Fruit fly (Drosophila melanogaster) whole organism, embryonic: ENCODE results near the gene msl-3.

Source experiments
- Adf1 ChIP-seq: fragments of 200-800 bp; sonication (Bioruptor generic); IDR thresholded peaks from 2 replicates; pipeline ENCODE4 v1.3.6; 2022; ENCODE audit warnings: missing biosample characterization, missing genetic modification characterization
- Antp ChIP-seq: fragments of 200-800 bp; sonication (Bioruptor generic); optimal IDR thresholded peaks from 3 replicates; lab custom pipeline; 2016; ENCODE audit warnings: missing biosample characterization, missing genetic modification characterization
- Bgb ChIP-seq: fragments of 200-800 bp; sonication (Bioruptor generic); IDR thresholded peaks from 2 replicates; pipeline ENCODE4 v1.3.6; 2022; ENCODE audit warnings: missing biosample characterization, missing genetic modification characterization; ENCODE audit not compliant: partially characterized antibody
- CG11085 ChIP-seq: fragments of 200-800 bp; sonication (Bioruptor generic); IDR thresholded peaks from 2 replicates; pipeline ENCODE4 v1.3.6; 2022; ENCODE audit warnings: missing biosample characterization, missing genetic modification characterization
- CG11723 ChIP-seq: fragments of 200-800 bp; sonication (Bioruptor generic); optimal IDR thresholded peaks from 2 replicates; lab custom pipeline; 2017; ENCODE audit warnings: missing biosample characterization, mild to moderate bottlenecking, missing genetic modification characterization
- CG12769 ChIP-seq: fragments of 200-800 bp; sonication (Bioruptor generic); optimal IDR thresholded peaks from 2 replicates; lab custom pipeline; 2019; ENCODE audit warnings: missing biosample characterization, mild to moderate bottlenecking, missing genetic modification characterization, moderate library complexity
- CG13123 ChIP-seq: fragments of 200-800 bp; sonication (Bioruptor generic); optimal IDR thresholded peaks from 2 replicates; lab custom pipeline; 2016; ENCODE audit warnings: missing biosample characterization, missing genetic modification characterization
- CG14441 ChIP-seq: fragments of 200-800 bp; sonication (Bioruptor generic); IDR thresholded peaks from 2 replicates; pipeline ENCODE4 v1.3.6; 2022; ENCODE audit warnings: missing biosample characterization, missing genetic modification characterization
- CG15479 ChIP-seq: fragments of 200-800 bp; sonication (Bioruptor generic); optimal IDR thresholded peaks from 3 replicates; lab custom pipeline; 2019; ENCODE audit warnings: missing biosample characterization, mild to moderate bottlenecking, missing genetic modification characterization, moderate library complexity
- CG15514 ChIP-seq: fragments of 200-800 bp; sonication (Bioruptor generic); optimal IDR thresholded peaks from 3 replicates; lab custom pipeline; 2017; ENCODE audit warnings: missing biosample characterization, missing genetic modification characterization, mild to moderate bottlenecking, moderate library complexity, missing genetic modification reagents
- CG15601 ChIP-seq: fragments of 200-800 bp; sonication (Bioruptor generic); optimal IDR thresholded peaks from 3 replicates; lab custom pipeline; 2019; ENCODE audit warnings: missing biosample characterization, mild to moderate bottlenecking, missing genetic modification characterization, moderate library complexity
- CG1832 ChIP-seq: fragments of 200-800 bp; sonication (Bioruptor generic); optimal IDR thresholded peaks from 2 replicates; lab custom pipeline; 2017; ENCODE audit warnings: missing biosample characterization, mild to moderate bottlenecking, missing genetic modification characterization, inconsistent platforms
- CG2199 ChIP-seq: fragments of 200-800 bp; sonication (Bioruptor generic); IDR thresholded peaks from 3 replicates; pipeline ENCODE4 v1.3.6; 2022; ENCODE audit warnings: missing biosample characterization, missing genetic modification characterization
- CG31441 ChIP-seq: fragments of 200-800 bp; sonication (Bioruptor generic); IDR thresholded peaks from 2 replicates; pipeline ENCODE4 v1.3.6; 2022; ENCODE audit warnings: missing biosample characterization, missing genetic modification characterization
- CG3838 ChIP-seq: fragments of 200-800 bp; sonication (Bioruptor generic); optimal IDR thresholded peaks from 3 replicates; lab custom pipeline; 2016; ENCODE audit warnings: missing biosample characterization, missing genetic modification characterization
- CG4854 ChIP-seq: fragments of 200-800 bp; sonication (Bioruptor generic); optimal IDR thresholded peaks from 2 replicates; lab custom pipeline; 2016; ENCODE audit warnings: missing biosample characterization, missing genetic modification characterization, inconsistent platforms
- CG6272 ChIP-seq: fragments of 200-800 bp; sonication (Bioruptor generic); IDR thresholded peaks from 2 replicates; pipeline ENCODE4 v1.3.6; 2022; ENCODE audit warnings: missing biosample characterization, missing genetic modification characterization
- CG6765 ChIP-seq: fragments of 200-800 bp; sonication (Bioruptor generic); optimal IDR thresholded peaks from 3 replicates; lab custom pipeline; 2017; ENCODE audit warnings: missing biosample characterization, mild to moderate bottlenecking, missing genetic modification characterization
- CG7786 ChIP-seq: fragments of 200-800 bp; sonication (Bioruptor generic); optimal IDR thresholded peaks from 2 replicates; lab custom pipeline; 2016; ENCODE audit warnings: missing biosample characterization, missing genetic modification characterization
- CG7963 ChIP-seq: fragments of 200-800 bp; sonication (Bioruptor generic); IDR thresholded peaks from 3 replicates; pipeline ENCODE4 v1.3.6; 2022; ENCODE audit warnings: missing biosample characterization, missing genetic modification characterization; ENCODE audit not compliant: partially characterized antibody
- CG9817 ChIP-seq: fragments of 200-800 bp; sonication (Bioruptor generic); optimal IDR thresholded peaks from 2 replicates; lab custom pipeline; 2018; ENCODE audit warnings: missing biosample characterization, mild to moderate bottlenecking, missing genetic modification characterization, moderate library complexity
- CTCF ChIP-seq: fragments of 200-800 bp; sonication (Bioruptor generic); optimal IDR thresholded peaks from 2 replicates; lab custom pipeline; 2017; ENCODE audit warnings: missing biosample characterization, mild to moderate bottlenecking, missing genetic modification characterization, moderate library complexity
- CrebB ChIP-seq: fragments of 200-800 bp; sonication (Bioruptor generic); optimal IDR thresholded peaks from 3 replicates; lab custom pipeline; 2018; ENCODE audit warnings: missing biosample characterization, mild to moderate bottlenecking, missing genetic modification characterization
- Deaf1 ChIP-seq: fragments of 200-800 bp; optimal IDR thresholded peaks from 3 replicates; lab custom pipeline; 2019; ENCODE audit warnings: missing biosample characterization, mild to moderate bottlenecking, missing genetic modification characterization, moderate library complexity
- Dref ChIP-seq: fragments of 200-800 bp; sonication (Bioruptor generic); IDR thresholded peaks from 2 replicates; pipeline ENCODE4 v1.3.6; 2022; ENCODE audit warnings: missing biosample characterization, missing genetic modification characterization
- E2f1 ChIP-seq: fragments of 200-800 bp; sonication (Bioruptor generic); IDR thresholded peaks from 2 replicates; pipeline ENCODE4 v1.3.6; 2022; ENCODE audit warnings: missing biosample characterization, missing genetic modification characterization
- Ets65A ChIP-seq: fragments of 200-800 bp; sonication (Bioruptor generic); peaks from one replicate; lab custom pipeline; 2016; ENCODE audit warnings: missing biosample characterization, missing genetic modification characterization
- Fer2 ChIP-seq: fragments of 200-800 bp; sonication (Bioruptor generic); optimal IDR thresholded peaks from 2 replicates; lab custom pipeline; 2018; ENCODE audit warnings: missing biosample characterization, mild to moderate bottlenecking, missing genetic modification characterization, moderate library complexity
- HLH3B ChIP-seq: fragments of 200-800 bp; sonication (Bioruptor generic); IDR thresholded peaks from 2 replicates; pipeline ENCODE4 v1.3.6; 2022; ENCODE audit warnings: missing biosample characterization, missing genetic modification characterization
- Hr3 ChIP-seq: fragments of 200-800 bp; sonication (Bioruptor generic); optimal IDR thresholded peaks from 3 replicates; lab custom pipeline; 2016; ENCODE audit warnings: missing biosample characterization, missing genetic modification characterization
- Lim3 ChIP-seq: fragments of 200-800 bp; sonication (Bioruptor generic); IDR thresholded peaks from 2 replicates; pipeline ENCODE4 v1.3.6; 2022; ENCODE audit warnings: missing biosample characterization, missing genetic modification characterization
- danr ChIP-seq: fragments of 200-800 bp; sonication (Bioruptor generic); IDR thresholded peaks from 2 replicates; pipeline ENCODE4 v1.3.6; 2022; ENCODE audit warnings: missing biosample characterization, missing genetic modification characterization
- esg ChIP-seq: fragments of 200-800 bp; sonication (Bioruptor generic); conservative IDR thresholded peaks from 2 replicates; pipeline ENCODE4 v1.3.6; 2022; ENCODE audit warnings: missing biosample characterization, missing genetic modification characterization
- gce ChIP-seq: fragments of 200-800 bp; sonication (Bioruptor generic); IDR thresholded peaks from 3 replicates; pipeline ENCODE4 v1.3.6; 2022; ENCODE audit warnings: missing biosample characterization, missing genetic modification characterization
- h ChIP-seq: fragments of >200 bp; optimal IDR thresholded peaks from 2 replicates; lab custom pipeline; 2017
- jigr1 ChIP-seq: fragments of 200-800 bp; sonication (Bioruptor generic); IDR thresholded peaks from 3 replicates; pipeline ENCODE4 v1.3.6; 2022; ENCODE audit warnings: missing biosample characterization, missing genetic modification characterization
- nau ChIP-seq: fragments of 200-800 bp; sonication (Bioruptor generic); optimal IDR thresholded peaks from 3 replicates; lab custom pipeline; 2017; ENCODE audit warnings: missing biosample characterization, mild to moderate bottlenecking, missing genetic modification characterization, missing genetic modification reagents
- nmo ChIP-seq: fragments of 200-800 bp; sonication (Bioruptor generic); optimal IDR thresholded peaks from 2 replicates; lab custom pipeline; 2018; ENCODE audit warnings: missing biosample characterization, mild to moderate bottlenecking, missing genetic modification characterization, moderate library complexity
- peb ChIP-seq: fragments of 200-800 bp; sonication (Bioruptor generic); IDR thresholded peaks from 2 replicates; pipeline ENCODE4 v1.3.6; 2022; ENCODE audit warnings: missing biosample characterization, missing genetic modification characterization
- pho ChIP-seq: fragments of 200-800 bp; sonication (Bioruptor generic); optimal IDR thresholded peaks from 2 replicates; lab custom pipeline; 2016; ENCODE audit warnings: missing biosample characterization, missing genetic modification characterization
- rib ChIP-seq: fragments of 200-800 bp; sonication (Bioruptor generic); IDR thresholded peaks from 2 replicates; pipeline ENCODE4 v1.3.6; 2022; ENCODE audit warnings: missing biosample characterization, missing genetic modification characterization
- sim ChIP-seq: fragments of 200-800 bp; sonication (Bioruptor generic); IDR thresholded peaks from 2 replicates; pipeline ENCODE4 v1.3.6; 2022; ENCODE audit warnings: missing biosample characterization, missing genetic modification characterization
- zf30C ChIP-seq: fragments of 200-800 bp; sonication (Bioruptor generic); optimal IDR thresholded peaks from 3 replicates; lab custom pipeline; 2018; ENCODE audit warnings: missing biosample characterization, mild to moderate bottlenecking, missing genetic modification characterization

Gene msl-3

dm6 chr3L:7086558-7087059 is 38.7 kb downstream of the msl-3 start, which contains the start of gene Cpr65Ea (continued):
- TF ChIP-seq CG4854 (GFP tag; lab: Kevin White, UChicago), result no peak
- no peak for TF ChIP-seq Dref (GFP tag; lab: Robert Waterston, UW)
- no peak for TF ChIP-seq Adf1
- no peak for TF ChIP-seq nau (GFP tag; lab: Kevin White, UChicago)
- TF ChIP-seq pho (GFP tag; lab: Kevin White, UChicago), result no peak
- no peak for TF ChIP-seq rib (GFP tag; lab: Robert Waterston, UW)
- TF ChIP-seq jigr1, result no peak
- TF ChIP-seq CG6765 (GFP tag; lab: Kevin White, UChicago), result no peak
- TF ChIP-seq CG9817 (tag; lab: Kevin White, UChicago), result no peak
- TF ChIP-seq CG15514 (GFP tag; lab: Kevin White, UChicago), result no peak
- TF ChIP-seq Fer2, result no peak
- TF ChIP-seq CG3838, result no peak
- TF ChIP-seq HLH3B (GFP tag; lab: Robert Waterston, UW), result peak; percentile 53
- TF ChIP-seq CG13123 (GFP tag; lab: Kevin White, UChicago), result no peak
- TF ChIP-seq CG7786 (GFP tag; lab: Kevin White, UChicago), result no peak
- TF ChIP-seq peb, result no peak
- TF ChIP-seq CrebB (tag; lab: Kevin White, UChicago), result no peak
- no peak for TF ChIP-seq zf30C (GFP tag; lab: Kevin White, UChicago)
- no peak for TF ChIP-seq sim
- TF ChIP-seq nmo (GFP tag; lab: Kevin White, UChicago), result peak; percentile 11
- no peak for TF ChIP-seq Bgb
- no peak for TF ChIP-seq Deaf1 (tag; lab: Kevin White, UChicago)
- no peak for TF ChIP-seq CG7963
- peak; percentile 20; the same call in 1 of the 2 replicates for TF ChIP-seq E2f1
- TF ChIP-seq CG15479, result no peak
- no peak for TF ChIP-seq CG6272 (GFP tag; lab: Robert Waterston, UW)
- TF ChIP-seq CG31441 (GFP tag; lab: Robert Waterston, UW), result peak; percentile 23; the same call in 1 of the 2 replicates
- no peak for TF ChIP-seq Ets65A
- TF ChIP-seq danr, result no peak
- TF ChIP-seq CG1832 (GFP tag; lab: Kevin White, UChicago), result no peak
- no peak for TF ChIP-seq Lim3 (GFP tag; lab: Robert Waterston, UW)
- TF ChIP-seq esg (GFP tag; lab: Robert Waterston, UW), result no peak
- no peak for TF ChIP-seq CG11723 (GFP tag; lab: Kevin White, UChicago)
- TF ChIP-seq CTCF (GFP tag; lab: Kevin White, UChicago), result no peak
- TF ChIP-seq Antp (GFP tag; lab: Kevin White, UChicago), result no peak
- TF ChIP-seq Hr3 (GFP tag; lab: Kevin White, UChicago), result no peak
- no peak for TF ChIP-seq h (lab: Kevin White, UChicago)
- TF ChIP-seq CG11085 (GFP tag; lab: Robert Waterston, UW), result no peak
- TF ChIP-seq, all 482 proteins: peak for 40

DNA sequence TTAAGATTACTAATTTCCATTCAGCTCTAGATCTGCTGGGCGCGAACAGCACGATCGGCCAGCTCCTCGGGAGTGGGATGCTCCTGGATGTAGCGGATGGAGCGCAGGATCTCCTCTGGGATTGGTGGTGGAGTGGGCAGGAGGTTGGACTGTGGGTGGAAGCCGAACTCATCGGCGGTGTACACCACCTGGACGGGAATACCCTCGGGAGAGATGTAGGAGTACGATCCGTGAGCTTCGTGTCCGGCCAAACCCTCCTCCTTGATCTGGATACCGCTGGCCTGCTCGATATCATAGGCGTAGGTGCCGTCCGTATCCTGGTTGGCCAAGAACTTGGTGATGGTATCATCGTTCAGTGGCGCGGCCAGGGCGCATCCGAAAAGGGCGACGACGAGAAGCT is 39.2 kb downstream of the msl-3 start:
- TF ChIP-seq CG14441 (0 out of 2 replicates have a peak, but pooled peaks have one; percentile 19), gce (GFP tag; lab: Robert Waterston, UW) (no peak), CG12769 (tag; lab: Kevin White, UChicago) (peak; percentile 72), Ets65A (peak; percentile 67)
- TF ChIP-seq, all 482 proteins: peak for 3

DNA sequence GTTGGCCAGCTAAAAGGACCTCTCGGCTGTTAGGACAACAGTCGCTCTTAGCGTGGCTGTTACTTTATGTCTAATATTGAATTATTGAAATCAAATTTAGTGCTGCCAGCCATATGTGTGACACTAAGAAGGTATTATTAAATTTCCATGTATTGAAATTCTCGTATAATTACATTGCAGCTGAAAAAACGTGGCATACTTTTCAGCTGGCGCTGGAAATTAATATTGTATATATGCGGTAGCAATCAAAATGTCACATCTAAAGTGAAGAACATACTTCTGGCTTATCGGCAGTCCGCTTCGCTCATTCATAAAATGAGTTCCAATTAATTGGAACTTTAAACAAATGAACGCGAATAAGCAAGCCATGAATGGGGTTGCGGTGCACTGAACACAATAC is 43.2 kb downstream of the msl-3 start:
- TF ChIP-seq CG15601, result no peak
- TF ChIP-seq CG2199 (GFP tag; lab: Robert Waterston, UW), result peak; percentile 92; the same call in 2 of the 3 replicates
